Worm (Caenorhabditis elegans) whole organism, L2 larva: ENCODE data around the gene arrd-9.

ENCODE experiments used
- ZK546.5 ChIP-seq: sonication (generic microtip); optimal IDR thresholded peaks from 2 replicates; lab custom pipeline; 2017; ENCODE audit warnings: missing biosample characterization, missing genetic modification characterization
- alr-1 ChIP-seq: fragments of 150-350 bp; optimal IDR thresholded peaks from 2 replicates; lab custom pipeline; 2014; ENCODE audit warnings: missing biosample characterization, missing genetic modification characterization
- ama-1 ChIP-seq: fragments of 150-350 bp; optimal IDR thresholded peaks from 2 replicates; lab custom pipeline; 2018; ENCODE audit warnings: inconsistent platforms
- ceh-82 ChIP-seq: fragments of 150-350 bp; optimal IDR thresholded peaks from 2 replicates; lab custom pipeline; 2014; ENCODE audit warnings: missing biosample characterization, missing genetic modification characterization
- elt-3 ChIP-seq: sonication (generic microtip); optimal IDR thresholded peaks from 2 replicates; lab custom pipeline; 2017; ENCODE audit warnings: missing biosample characterization, missing genetic modification characterization
- fos-1 ChIP-seq: fragments of 150-350 bp; optimal IDR thresholded peaks from 2 replicates; lab custom pipeline; 2014; ENCODE audit warnings: missing biosample characterization, missing genetic modification characterization
- lin-11 ChIP-seq: fragments of 150-350 bp; sonication (generic microtip); optimal IDR thresholded peaks from 2 replicates; lab custom pipeline; 2014; ENCODE audit warnings: missing biosample characterization, missing genetic modification characterization, inconsistent platforms, mixed read lengths
- nhr-11 ChIP-seq: fragments of 150-350 bp; optimal IDR thresholded peaks from 2 replicates; lab custom pipeline; 2014; ENCODE audit warnings: missing biosample characterization, missing genetic modification characterization
- ztf-1 ChIP-seq: fragments of 200-800 bp; sonication (Bioruptor generic); conservative IDR thresholded peaks from 2 replicates; pipeline ENCODE4 v1.3.6; 2022; ENCODE audit warnings: missing genetic modification characterization, missing compliant biosample characterization
- ztf-4 ChIP-seq: fragments of 150-350 bp; optimal IDR thresholded peaks from 2 replicates; lab custom pipeline; 2014; ENCODE audit warnings: missing biosample characterization, missing genetic modification characterization

DNA sequence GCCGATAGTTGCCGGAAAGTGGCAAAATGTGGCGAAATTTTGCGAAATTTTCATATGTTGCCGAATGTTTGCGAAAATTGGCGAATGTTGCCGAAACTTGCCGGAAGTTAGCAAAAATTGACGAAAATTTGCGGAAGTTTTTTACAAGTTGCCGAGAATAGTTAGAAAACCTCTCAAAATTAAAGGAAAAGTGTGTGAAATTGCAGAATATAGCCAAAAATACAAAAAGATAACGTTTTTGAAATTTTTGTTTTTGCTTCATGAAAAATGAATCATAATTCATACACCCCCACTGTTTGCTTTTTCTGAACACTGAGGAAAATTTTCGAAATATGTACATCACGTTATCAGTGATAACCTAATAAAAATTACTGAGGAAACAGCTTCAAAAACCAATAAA lies 934 bp upstream of the arrd-9 start:
- TF ChIP-seq alr-1 = no peak
- TF ChIP-seq ama-1 = no peak
- TF ChIP-seq lin-11 (tag; lab: Kevin White, UChicago) = no peak
- TF ChIP-seq nhr-11 (tag; lab: Kevin White, UChicago) = no peak
- no peak for TF ChIP-seq elt-3 (tag; lab: Kevin White, UChicago)
- TF ChIP-seq ztf-4 (tag; lab: Kevin White, UChicago) = no peak
- no peak for TF ChIP-seq ZK546.5 (tag; lab: Kevin White, UChicago)
- no peak for TF ChIP-seq fos-1
- no peak for TF ChIP-seq ztf-1 (GFP tag; lab: Robert Waterston, UW)
- no peak for TF ChIP-seq ceh-82 (tag; lab: Kevin White, UChicago)
